Worm (Caenorhabditis elegans): ENCODE data around the gene K08B12.3.

The K08B12.3 gene

ce11 chrV:6228400-6228895 is 6.5 kb upstream of the K08B12.3 start (continued):
- TF ChIP-seq mep-1 (tag; optimal IDR thresholded peaks at IDR 0.05) (peak; percentile 14), fos-1 (tag; optimal IDR thresholded peaks at IDR 0.05) (peak; percentile 12), nhr-77 (tag; optimal IDR thresholded peaks at IDR 0.05) (no peak), ZK546.5 (tag; optimal IDR thresholded peaks at IDR 0.05) (no peak), set-16 (GFP tag; IDR thresholded peaks at IDR 0.05) (no peak), ceh-44 (GFP tag; IDR thresholded peaks at IDR 0.05) (0 out of 2 replicates have a peak, but pooled peaks have one; percentile 34), mes-2 (tag; optimal IDR thresholded peaks at IDR 0.05; ENCODE audit: poor library complexity, severe bottlenecking) (peak; percentile 42), daf-19 (GFP tag; conservative IDR thresholded peaks at IDR 0.05) (no peak), mxl-2 (GFP tag; conservative IDR thresholded peaks at IDR 0.05) (no peak), nhr-48 (tag; optimal IDR thresholded peaks at IDR 0.05) (no peak), dmd-9 (GFP tag; IDR thresholded peaks at IDR 0.05) (no peak), fkh-10 (GFP tag; optimal IDR thresholded peaks at IDR 0.05) (no peak), pha-4 (GFP tag; IDR thresholded peaks at IDR 0.05) (peak; percentile 51; the same call in 1 of the 2 replicates), pha-4 (tag; optimal IDR thresholded peaks at IDR 0.05) (peak; percentile 50), lin-39 (tag; optimal IDR thresholded peaks at IDR 0.05) (no peak), ceh-82 (tag; optimal IDR thresholded peaks at IDR 0.05) (no peak), attf-4 (tag; optimal IDR thresholded peaks at IDR 0.05) (no peak), nhr-76 (tag; optimal IDR thresholded peaks at IDR 0.05) (no peak), lin-15B (tag; optimal IDR thresholded peaks at IDR 0.05) (no peak), rbr-2 (tag; optimal IDR thresholded peaks at IDR 0.05) (no peak), dve-1 (tag; optimal IDR thresholded peaks at IDR 0.05; ENCODE audit: insufficient read depth) (peak; percentile 48), lin-29 (GFP tag; IDR thresholded peaks at IDR 0.05) (no peak), skn-1 (tag; optimal IDR thresholded peaks at IDR 0.05) (no peak), snpc-4 (tag; optimal IDR thresholded peaks at IDR 0.05) (no peak), unc-62 (GFP tag; optimal IDR thresholded peaks at IDR 0.05 in 1 of 2) (peak in 1 of 2 experiments; percentile 90), unc-62 (tag; optimal IDR thresholded peaks at IDR 0.05) (no peak), nhr-28 (tag; optimal IDR thresholded peaks at IDR 0.05) (peak; percentile 28), ctbp-1 (GFP tag; IDR thresholded peaks at IDR 0.05) (no peak), lim-7 (GFP tag; IDR thresholded peaks at IDR 0.05) (0 out of 2 replicates have a peak, but pooled peaks have one; percentile 3), daf-12 (tag; optimal IDR thresholded peaks at IDR 0.05) (no peak), D1046.2 (GFP tag; IDR thresholded peaks at IDR 0.05) (0 out of 2 replicates have a peak, but pooled peaks have one; percentile 15), zip-2 (tag; optimal IDR thresholded peaks at IDR 0.05) (no peak), duxl-1 (tag; optimal IDR thresholded peaks at IDR 0.05; ENCODE audit: poor library complexity) (peak; percentile 18), dmd-8 (GFP tag; IDR thresholded peaks at IDR 0.05) (no peak), sdz-12 (GFP tag; optimal IDR thresholded peaks at IDR 0.05) (no peak), nhr-11 (tag; optimal IDR thresholded peaks at IDR 0.05) (peak; percentile 29), zip-11 (GFP tag; IDR thresholded peaks at IDR 0.05) (no peak), T20F7.1 (GFP tag; optimal IDR thresholded peaks at IDR 0.05) (no peak), F44E2.7 (GFP tag; IDR thresholded peaks at IDR 0.05) (no peak), ces-1 (GFP tag; optimal IDR thresholded peaks at IDR 0.05) (no peak), aha-1 (tag) (peak; percentile 97), ztf-7 (tag; optimal IDR thresholded peaks at IDR 0.05) (no peak), egl-43 (GFP tag; IDR thresholded peaks at IDR 0.05) (0 out of 2 replicates have a peak, but pooled peaks have one; percentile 13), zfp-2 (tag; optimal IDR thresholded peaks at IDR 0.05) (no peak), ceh-28 (tag; optimal IDR thresholded peaks at IDR 0.05) (no peak), vab-7 (GFP tag; IDR thresholded peaks at IDR 0.05) (no peak), spr-3 (GFP tag; optimal IDR thresholded peaks at IDR 0.05) (no peak), mdt-29 (GFP tag; IDR thresholded peaks at IDR 0.05) (peak; percentile 42; the same call in 1 of the 2 replicates), snpc-1.2 (GFP tag; IDR thresholded peaks at IDR 0.05) (peak; percentile 54), madf-5 (GFP tag; IDR thresholded peaks at IDR 0.05) (no peak), daf-16 (GFP tag; optimal IDR thresholded peaks at IDR 0.05) (no peak), daf-16 (tag; optimal IDR thresholded peaks at IDR 0.05) (peak; percentile 17), spr-1 (tag; optimal IDR thresholded peaks at IDR 0.05) (no peak)
